Fruit fly (Drosophila melanogaster) whole organism, embryonic: ENCODE results near the gene lgs.
A peak's percentile ranks its signal among the peaks of the same experiment; 100 is the strongest.

Experiments
- Abd-B ChIP-seq: fragments of 200-800 bp; sonication (Bioruptor generic); optimal IDR thresholded peaks from 2 replicates; lab custom pipeline; 2018; ENCODE audit warnings: missing biosample characterization, mild to moderate bottlenecking, missing genetic modification characterization, moderate library complexity
- C15 ChIP-seq: fragments of 200-800 bp; sonication (Bioruptor generic); IDR thresholded peaks from 3 replicates; pipeline ENCODE4 v1.3.6; 2022; ENCODE audit warnings: missing biosample characterization, missing genetic modification characterization
- CG10543 ChIP-seq: fragments of 200-800 bp; sonication (Bioruptor generic); optimal IDR thresholded peaks from 3 replicates; lab custom pipeline; 2017; ENCODE audit warnings: missing biosample characterization, mild to moderate bottlenecking, missing genetic modification characterization, moderate library complexity
- CG11085 ChIP-seq: fragments of 200-800 bp; sonication (Bioruptor generic); IDR thresholded peaks from 2 replicates; pipeline ENCODE4 v1.3.6; 2022; ENCODE audit warnings: missing biosample characterization, missing genetic modification characterization
- CG12236 ChIP-seq: fragments of 200-800 bp; sonication (Bioruptor generic); optimal IDR thresholded peaks from 2 replicates; lab custom pipeline; 2016; ENCODE audit warnings: missing biosample characterization, missing genetic modification characterization
- CG12299 ChIP-seq: fragments of 200-800 bp; sonication (Bioruptor generic); optimal IDR thresholded peaks from 2 replicates; lab custom pipeline; 2018; ENCODE audit warnings: missing biosample characterization, mild to moderate bottlenecking, missing genetic modification characterization
- CG13424 ChIP-seq: fragments of 200-800 bp; sonication (Bioruptor generic); optimal IDR thresholded peaks from 2 replicates; lab custom pipeline; 2019; ENCODE audit warnings: missing biosample characterization, mild to moderate bottlenecking, missing genetic modification characterization, moderate library complexity
- CG13894 ChIP-seq: fragments of 200-800 bp; sonication (Bioruptor generic); optimal IDR thresholded peaks from 3 replicates; lab custom pipeline; 2018; ENCODE audit warnings: missing biosample characterization, mild to moderate bottlenecking, missing genetic modification characterization, moderate library complexity
- CG16815 ChIP-seq: fragments of 200-800 bp; sonication (Bioruptor generic); optimal IDR thresholded peaks from 3 replicates; lab custom pipeline; 2017; ENCODE audit warnings: missing biosample characterization, mild to moderate bottlenecking, missing genetic modification characterization
- CG17361 ChIP-seq: fragments of 200-800 bp; sonication (Bioruptor generic); IDR thresholded peaks from 3 replicates; pipeline ENCODE4 v1.3.6; 2022; ENCODE audit warnings: missing biosample characterization, missing genetic modification characterization
- CG18599 ChIP-seq: fragments of 200-800 bp; sonication (Bioruptor generic); optimal IDR thresholded peaks from 3 replicates; lab custom pipeline; 2017; ENCODE audit warnings: missing biosample characterization, missing genetic modification characterization, mild to moderate bottlenecking, moderate library complexity, missing genetic modification reagents
- CG2116 ChIP-seq: fragments of 200-800 bp; sonication (Bioruptor generic); optimal IDR thresholded peaks from 3 replicates; lab custom pipeline; 2018; ENCODE audit warnings: missing biosample characterization, mild to moderate bottlenecking, missing genetic modification characterization
- CG2202 ChIP-seq: fragments of 200-800 bp; sonication (Bioruptor generic); optimal IDR thresholded peaks from 2 replicates; lab custom pipeline; 2018; ENCODE audit warnings: missing biosample characterization, mild to moderate bottlenecking, missing genetic modification characterization
- CG42726 ChIP-seq: fragments of 200-800 bp; sonication (Bioruptor generic); IDR thresholded peaks from 2 replicates; pipeline ENCODE4 v1.3.6; 2022; ENCODE audit warnings: missing biosample characterization, missing genetic modification characterization; ENCODE audit not compliant: partially characterized antibody
- CG7271 ChIP-seq: fragments of 200-800 bp; sonication (Bioruptor generic); optimal IDR thresholded peaks from 2 replicates; lab custom pipeline; 2018; ENCODE audit warnings: missing biosample characterization, mild to moderate bottlenecking, missing genetic modification characterization, moderate library complexity
- CG7928 ChIP-seq: fragments of 200-800 bp; sonication (Bioruptor generic); optimal IDR thresholded peaks from 2 replicates; lab custom pipeline; 2017; ENCODE audit warnings: missing biosample characterization, mild to moderate bottlenecking, missing genetic modification characterization
- CG9609 ChIP-seq: fragments of 200-800 bp; sonication (Bioruptor generic); optimal IDR thresholded peaks from 3 replicates; lab custom pipeline; 2016; ENCODE audit warnings: missing biosample characterization, missing genetic modification characterization
- CTCF ChIP-seq: fragments of 200-800 bp; sonication (Bioruptor generic); optimal IDR thresholded peaks from 2 replicates; lab custom pipeline; 2017; ENCODE audit warnings: missing biosample characterization, mild to moderate bottlenecking, missing genetic modification characterization, moderate library complexity
- Camta ChIP-seq: fragments of 200-800 bp; sonication (Bioruptor generic); optimal IDR thresholded peaks from 2 replicates; lab custom pipeline; 2016; ENCODE audit warnings: missing biosample characterization, missing genetic modification characterization
- Eip74EF ChIP-seq, 2 experiments: fragments of 200-800 bp in 1 of 2; fragments of >200 bp in 1 of 2; sonication (Bioruptor generic) in 1 of 2; optimal IDR thresholded peaks; 2 replicates each; lab custom pipeline; 2017 to 2019; ENCODE audit warnings: missing biosample characterization in 2 of 2, missing genetic modification characterization in 2 of 2, mild to moderate bottlenecking in 1 of 2, moderate library complexity in 1 of 2
- Ets97D ChIP-seq: fragments of 200-800 bp; sonication (Bioruptor generic); optimal IDR thresholded peaks from 3 replicates; lab custom pipeline; 2016; ENCODE audit warnings: missing biosample characterization, missing genetic modification characterization
- Fer1 ChIP-seq: fragments of 200-800 bp; sonication (Bioruptor generic); optimal IDR thresholded peaks from 2 replicates; lab custom pipeline; 2017; ENCODE audit warnings: missing biosample characterization, mild to moderate bottlenecking, missing genetic modification characterization
- Gug ChIP-seq: fragments of 200-800 bp; sonication (Bioruptor generic); IDR thresholded peaks from 4 replicates; pipeline ENCODE4 v1.3.6; 2022; ENCODE audit warnings: missing biosample characterization, missing genetic modification characterization
- H15 ChIP-seq: fragments of 200-800 bp; sonication (Bioruptor generic); IDR thresholded peaks from 3 replicates; pipeline ENCODE4 v1.3.6; 2022; ENCODE audit warnings: missing biosample characterization, missing genetic modification characterization
- Hey ChIP-seq: fragments of 200-800 bp; sonication (Bioruptor generic); optimal IDR thresholded peaks from 3 replicates; lab custom pipeline; 2018; ENCODE audit warnings: missing biosample characterization, mild to moderate bottlenecking, missing genetic modification characterization
- Hmx ChIP-seq: fragments of 200-800 bp; sonication (Bioruptor generic); optimal IDR thresholded peaks from 2 replicates; lab custom pipeline; 2016; ENCODE audit warnings: missing biosample characterization, missing genetic modification characterization
- Hr78 ChIP-seq, 2 experiments: fragments of 200-800 bp in 1 of 2; fragments of >200 bp in 1 of 2; sonication (Bioruptor generic) in 1 of 2; optimal IDR thresholded peaks; 2 replicates each; lab custom pipeline; 2017 to 2019; ENCODE audit warnings: missing biosample characterization in 2 of 2, missing genetic modification characterization in 2 of 2, mild to moderate bottlenecking in 1 of 2, moderate library complexity in 1 of 2
- Lim3 ChIP-seq: fragments of 200-800 bp; sonication (Bioruptor generic); IDR thresholded peaks from 2 replicates; pipeline ENCODE4 v1.3.6; 2022; ENCODE audit warnings: missing biosample characterization, missing genetic modification characterization
- NFAT ChIP-seq: fragments of 200-800 bp; sonication (Bioruptor generic); IDR thresholded peaks from 2 replicates; pipeline ENCODE4 v1.3.6; 2022; ENCODE audit warnings: missing biosample characterization, missing genetic modification characterization
- Oaz ChIP-seq: fragments of 200-800 bp; sonication (Bioruptor generic); IDR thresholded peaks from 2 replicates; pipeline ENCODE4 v1.3.6; 2022; ENCODE audit warnings: missing biosample characterization, missing genetic modification characterization
- Pdp1 ChIP-seq, 2 experiments: fragments of 200-800 bp; sonication (Bioruptor generic); optimal IDR thresholded peaks; 3 replicates each; lab custom pipeline; 2016; ENCODE audit warnings: missing biosample characterization in 2 of 2, missing genetic modification characterization in 2 of 2, mild to moderate bottlenecking in 1 of 2, moderate library complexity in 1 of 2
- Scr ChIP-seq: fragments of 200-800 bp; sonication (Bioruptor generic); IDR thresholded peaks from 2 replicates; pipeline ENCODE4 v1.3.6; 2022; ENCODE audit warnings: missing biosample characterization, missing genetic modification characterization; ENCODE audit not compliant: partially characterized antibody
- TFAM ChIP-seq: fragments of 200-800 bp; sonication (Bioruptor generic); optimal IDR thresholded peaks from 2 replicates; lab custom pipeline; 2017; ENCODE audit warnings: missing biosample characterization, missing genetic modification characterization, inconsistent platforms
- Xrp1 ChIP-seq: fragments of 200-800 bp; sonication (Bioruptor generic); IDR thresholded peaks from 2 replicates; pipeline ENCODE4 v1.3.6; 2022; ENCODE audit warnings: missing biosample characterization, missing genetic modification characterization
- YL-1 ChIP-seq: fragments of 200-800 bp; sonication (Bioruptor generic); optimal IDR thresholded peaks from 3 replicates; lab custom pipeline; 2017; ENCODE audit warnings: missing biosample characterization, mild to moderate bottlenecking, missing genetic modification characterization
- ac ChIP-seq: fragments of 200-800 bp; sonication (Bioruptor generic); optimal IDR thresholded peaks from 3 replicates; lab custom pipeline; 2017; ENCODE audit warnings: missing biosample characterization, mild to moderate bottlenecking, missing genetic modification characterization
- amos ChIP-seq: fragments of 200-800 bp; sonication (Bioruptor generic); IDR thresholded peaks from 2 replicates; pipeline ENCODE4 v1.3.6; 2022; ENCODE audit warnings: missing biosample characterization, missing genetic modification characterization; ENCODE audit not compliant: partially characterized antibody
- ato ChIP-seq: fragments of 200-800 bp; sonication (Bioruptor generic); IDR thresholded peaks from 2 replicates; pipeline ENCODE4 v1.3.6; 2022; ENCODE audit warnings: missing biosample characterization, missing genetic modification characterization; ENCODE audit not compliant: partially characterized antibody
- bigmax ChIP-seq: fragments of 200-800 bp; sonication (Bioruptor generic); optimal IDR thresholded peaks from 2 replicates; lab custom pipeline; 2018; ENCODE audit warnings: missing biosample characterization, mild to moderate bottlenecking, missing genetic modification characterization
- br ChIP-seq: fragments of >200 bp; optimal IDR thresholded peaks from 2 replicates; lab custom pipeline; 2017
- chinmo ChIP-seq: fragments of 200-800 bp; sonication (Bioruptor generic); IDR thresholded peaks from 4 replicates; pipeline ENCODE4 v1.3.6; 2022; ENCODE audit warnings: missing biosample characterization, missing genetic modification characterization; ENCODE audit not compliant: partially characterized antibody
- corto ChIP-seq: fragments of 200-800 bp; sonication (Bioruptor generic); optimal IDR thresholded peaks from 2 replicates; lab custom pipeline; 2016; ENCODE audit warnings: missing biosample characterization, mild to moderate bottlenecking, missing genetic modification characterization, moderate library complexity
- ham ChIP-seq: fragments of 200-800 bp; sonication (Bioruptor generic); IDR thresholded peaks from 2 replicates; pipeline ENCODE4 v1.3.6; 2022; ENCODE audit warnings: missing biosample characterization, missing genetic modification characterization
- knrl ChIP-seq: fragments of 200-800 bp; sonication (Bioruptor generic); IDR thresholded peaks from 3 replicates; pipeline ENCODE4 v1.3.6; 2022; ENCODE audit warnings: missing biosample characterization, missing genetic modification characterization; ENCODE audit not compliant: partially characterized antibody
- lilli ChIP-seq: fragments of 200-800 bp; sonication (Bioruptor generic); optimal IDR thresholded peaks from 3 replicates; lab custom pipeline; 2016; ENCODE audit warnings: missing biosample characterization, missing genetic modification characterization
- lmd ChIP-seq: fragments of 200-800 bp; sonication (Bioruptor generic); IDR thresholded peaks from 2 replicates; pipeline ENCODE4 v1.3.6; 2022; ENCODE audit warnings: missing biosample characterization, missing genetic modification characterization
- lola ChIP-seq, 3 experiments: fragments of >200 bp in 2 of 3; fragments of 200-800 bp in 1 of 3; sonication (Bioruptor generic) in 1 of 3; optimal IDR thresholded peaks; 2 replicates each; lab custom pipeline; 2017 to 2019; ENCODE audit warnings: missing biosample characterization in 3 of 3, missing genetic modification characterization in 3 of 3, mild to moderate bottlenecking in 1 of 3, moderate library complexity in 1 of 3
- lov ChIP-seq, 2 experiments: fragments of 200-800 bp in 1 of 2; fragments of >200 bp in 1 of 2; sonication (Bioruptor generic) in 1 of 2; IDR thresholded peaks in 1 of 2; optimal IDR thresholded peaks in 1 of 2; 2 replicates in 1 of 2; 3 replicates in 1 of 2; pipeline versions ENCODE4 v1.3.6 to Lab custom; 2017 to 2022; ENCODE audit warnings: missing biosample characterization in 1 of 2, missing genetic modification characterization in 1 of 2
- ssp ChIP-seq: fragments of 200-800 bp; sonication (Bioruptor generic); IDR thresholded peaks from 2 replicates; pipeline ENCODE4 v1.3.6; 2022; ENCODE audit warnings: missing biosample characterization, missing genetic modification characterization
- vnd ChIP-seq: fragments of 200-800 bp; sonication (Bioruptor generic); IDR thresholded peaks from 3 replicates; pipeline ENCODE4 v1.3.6; 2022; ENCODE audit warnings: missing biosample characterization, missing genetic modification characterization; ENCODE audit not compliant: partially characterized antibody

lgs gene

DNA sequence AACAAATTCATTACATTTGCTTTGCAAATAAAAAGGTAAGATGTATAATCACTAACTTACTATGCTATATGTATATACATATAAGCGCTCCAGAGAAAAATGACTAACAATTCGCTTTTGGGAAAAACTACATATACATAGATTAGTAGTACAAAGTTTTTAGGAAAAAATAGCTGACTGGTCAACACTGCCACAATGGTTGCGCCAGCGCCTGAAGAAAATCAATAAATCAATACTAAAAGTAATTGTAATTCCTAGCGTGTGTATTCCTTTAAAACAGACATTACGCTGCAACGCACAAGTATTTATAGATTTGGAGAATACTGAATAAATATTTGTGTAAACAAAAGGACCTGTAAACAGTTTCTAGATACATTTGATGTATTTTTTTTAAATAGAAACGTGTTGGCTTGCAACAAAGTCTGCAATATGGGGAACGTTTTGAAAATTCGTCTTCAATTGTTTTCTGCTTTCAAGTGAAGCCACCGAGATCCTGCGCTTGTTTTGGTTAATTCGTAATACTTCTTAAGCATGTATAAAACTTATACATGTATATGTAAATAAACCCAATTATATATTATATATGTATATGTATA is 2.3 kb upstream of the lgs start (continued):
- no peak for TF ChIP-seq CG2202 (tag; lab: Kevin White, UChicago)
- no peak for TF ChIP-seq Gug
- no peak for TF ChIP-seq Oaz
- TF ChIP-seq corto (GFP tag; lab: Kevin White, UChicago): no peak
- no peak for TF ChIP-seq CG16815 (GFP tag; lab: Kevin White, UChicago)
- no peak for TF ChIP-seq CG11085 (GFP tag; lab: Robert Waterston, UW)
- TF ChIP-seq lola (GFP tag; optimal IDR thresholded peaks at IDR 0.05; lab: Kevin White, UChicago): no peak
- no peak for TF ChIP-seq knrl (GFP tag; lab: Robert Waterston, UW)
- TF ChIP-seq ssp: no peak
- no peak for TF ChIP-seq CG13424
- TF ChIP-seq lov (optimal IDR thresholded peaks at IDR 0.05; lab: Kevin White, UChicago): no peak
- no peak for TF ChIP-seq lov (GFP tag; IDR thresholded peaks at IDR 0.05; lab: Robert Waterston, UW)
- TF ChIP-seq ham (GFP tag; lab: Robert Waterston, UW): no peak
- no peak for TF ChIP-seq lilli (GFP tag; lab: Kevin White, UChicago)
- TF ChIP-seq CG10543 (GFP tag; lab: Kevin White, UChicago): peak; percentile 41
- no peak for TF ChIP-seq bigmax
- TF ChIP-seq ac (GFP tag; lab: Kevin White, UChicago): no peak
- no peak for TF ChIP-seq Scr (GFP tag; lab: Robert Waterston, UW)
- TF ChIP-seq C15 (GFP tag; lab: Robert Waterston, UW): no peak
- no peak for TF ChIP-seq NFAT
- TF ChIP-seq chinmo: no peak
- no peak for TF ChIP-seq CG17361 (GFP tag; lab: Robert Waterston, UW)
- no peak for TF ChIP-seq br (lab: Kevin White, UChicago)
- peak; percentile 23 for TF ChIP-seq CG2116
- TF ChIP-seq Ets97D: no peak
- no peak for TF ChIP-seq CG7928 (GFP tag; lab: Kevin White, UChicago)
- no peak for TF ChIP-seq amos
- TF ChIP-seq Abd-B (GFP tag; lab: Kevin White, UChicago): no peak
- peak; percentile 59 for TF ChIP-seq CTCF (GFP tag; lab: Kevin White, UChicago)
- TF ChIP-seq CG12299: peak; percentile 36
- TF ChIP-seq lmd (GFP tag; lab: Robert Waterston, UW): no peak
- TF ChIP-seq CG7271 (tag; lab: Kevin White, UChicago): no peak
- no peak for TF ChIP-seq ato
- TF ChIP-seq YL-1 (GFP tag; lab: Kevin White, UChicago): peak; percentile 71
- TF ChIP-seq CG18599: no peak
- TF ChIP-seq H15 (GFP tag; lab: Robert Waterston, UW): no peak
- peak in 1 of 2 experiments; percentile 68 for TF ChIP-seq Pdp1 (GFP tag; optimal IDR thresholded peaks at IDR 0.05; lab: Kevin White, UChicago)
- no peak for TF ChIP-seq CG42726 (GFP tag; lab: Robert Waterston, UW)
- TF ChIP-seq Eip74EF (GFP tag; optimal IDR thresholded peaks at IDR 0.05; lab: Kevin White, UChicago): no peak
- peak; percentile 44 for TF ChIP-seq Fer1
- TF ChIP-seq TFAM (GFP tag; lab: Kevin White, UChicago): no peak
- TF ChIP-seq Hmx (GFP tag; lab: Kevin White, UChicago): no peak
- TF ChIP-seq CG9609 (GFP tag; lab: Kevin White, UChicago): no peak
- TF ChIP-seq Camta (GFP tag; lab: Kevin White, UChicago): no peak
- no peak for TF ChIP-seq Xrp1 (GFP tag; lab: Robert Waterston, UW)
- TF ChIP-seq vnd: no peak
- TF ChIP-seq CG12236 (GFP tag; lab: Kevin White, UChicago): no peak
- no peak for TF ChIP-seq Hr78 (GFP tag; optimal IDR thresholded peaks at IDR 0.05; lab: Kevin White, UChicago)
- TF ChIP-seq CG13894: no peak
- TF ChIP-seq Lim3 (GFP tag; lab: Robert Waterston, UW): no peak
- no peak for TF ChIP-seq Hey
